Worm (Caenorhabditis elegans): ENCODE measurements around the gene dif-1.

ce11 chrIV:7588631-7589030, 35.8 kb upstream of the dif-1 start, which contains the start of gene cla-1:
- TF ChIP-seq atf-7 (tag; optimal IDR thresholded peaks at IDR 0.05) (no peak), him-1 (tag; optimal IDR thresholded peaks at IDR 0.05) (no peak), nfya-1 (tag; optimal IDR thresholded peaks at IDR 0.05; ENCODE audit: borderline replicate concordance, insufficient read depth) (no peak), pha-4 (tag; optimal IDR thresholded peaks at IDR 0.05) (no peak), ekl-4 (GFP tag; IDR thresholded peaks at IDR 0.05) (no peak), unc-130 (GFP tag; optimal IDR thresholded peaks at IDR 0.05) (no peak), ceh-91 (GFP tag; IDR thresholded peaks at IDR 0.05) (no peak), T26A5.8 (tag; optimal IDR thresholded peaks at IDR 0.05) (no peak), F57A8.1 (GFP tag; optimal IDR thresholded peaks at IDR 0.05) (no peak), chd-7 (tag; optimal IDR thresholded peaks at IDR 0.05) (no peak), B0019.2 (GFP tag; conservative IDR thresholded peaks at IDR 0.05) (no peak), F10E7.11 (tag; optimal IDR thresholded peaks at IDR 0.05) (no peak), lsl-1 (GFP tag; optimal IDR thresholded peaks at IDR 0.05) (no peak), F49E8.2 (tag; optimal IDR thresholded peaks at IDR 0.05; ENCODE audit: insufficient read depth) (no peak)
